Worm (Caenorhabditis elegans): ENCODE results near the gene R02E4.2.

DNA sequence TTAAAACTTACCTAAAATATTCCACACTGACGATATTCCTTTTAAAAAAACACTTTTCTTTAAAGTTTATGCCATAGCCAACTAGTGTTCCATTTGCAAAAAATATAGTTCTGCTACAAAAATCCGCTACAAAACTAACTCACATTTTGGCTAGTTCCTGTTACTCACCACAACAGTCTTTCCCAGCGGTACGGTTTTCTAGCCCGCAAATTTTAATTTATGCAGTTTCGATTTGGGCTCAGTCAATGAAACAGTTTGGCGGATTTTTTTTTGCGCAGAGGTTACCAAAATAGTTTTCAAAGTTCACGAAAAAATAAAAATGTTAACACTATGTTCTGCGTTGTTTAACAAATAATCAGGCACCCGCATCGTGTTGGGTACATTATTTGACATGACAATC is 6.0 kb upstream of the R02E4.2 start:
- no peak for TF ChIP-seq ceh-2 (tag; optimal IDR thresholded peaks at IDR 0.05)
- TF ChIP-seq ahr-1 (tag; optimal IDR thresholded peaks at IDR 0.05) = no peak
- no peak for TF ChIP-seq ttx-3 (tag; optimal IDR thresholded peaks at IDR 0.05)
- no peak for TF ChIP-seq F13H6.1 (tag; optimal IDR thresholded peaks at IDR 0.05)
- TF ChIP-seq syd-9 (tag; optimal IDR thresholded peaks at IDR 0.05) = no peak
- no peak for TF ChIP-seq zip-5 (tag; optimal IDR thresholded peaks at IDR 0.05)
- TF ChIP-seq dve-1 (tag; optimal IDR thresholded peaks at IDR 0.05) = no peak
- TF ChIP-seq madf-2 (tag; optimal IDR thresholded peaks at IDR 0.05) = no peak
- TF ChIP-seq nhr-11 (tag; optimal IDR thresholded peaks at IDR 0.05) = no peak
